Fruit fly (Drosophila melanogaster): ENCODE data around the gene CG34301.

The CG34301 gene

DNA sequence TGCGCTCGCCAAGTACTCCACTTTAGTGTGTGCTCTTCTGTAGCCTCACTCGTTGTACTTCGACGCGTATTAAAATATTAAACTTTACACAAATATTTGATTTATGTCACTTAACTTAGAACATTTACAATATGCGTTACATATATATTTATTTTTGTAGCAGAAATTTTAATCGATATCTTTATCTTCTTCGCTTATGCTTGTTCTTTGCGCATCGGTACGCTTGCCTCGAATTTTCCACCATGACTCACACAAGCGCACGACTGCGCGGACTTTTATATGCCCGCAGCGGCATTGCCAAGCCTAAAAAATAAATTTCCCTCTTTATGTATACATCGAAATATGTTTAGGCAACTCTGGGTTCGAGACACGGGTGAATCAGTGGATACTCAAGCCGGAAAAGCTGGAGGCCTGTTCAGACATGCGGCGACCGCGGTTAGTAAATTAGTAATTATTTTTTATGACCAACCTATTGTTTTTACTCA, 47.2 kb downstream of the CG34301 start, which contains the start of gene aqz:
Gene aqz (minus strand): TSS at position 255 of the 485 bp plus-strand sequence.
- TF ChIP-seq EcR (GFP tag; optimal IDR thresholded peaks at IDR 0.05) (no peak), pan (optimal IDR thresholded peaks at IDR 0.05) (no peak), CG8478 (optimal IDR thresholded peaks at IDR 0.05) (no peak), Dll (optimal IDR thresholded peaks at IDR 0.05) (no peak), psq (optimal IDR thresholded peaks at IDR 0.05) (no peak), usp (GFP tag; optimal IDR thresholded peaks at IDR 0.05) (no peak)

DNA sequence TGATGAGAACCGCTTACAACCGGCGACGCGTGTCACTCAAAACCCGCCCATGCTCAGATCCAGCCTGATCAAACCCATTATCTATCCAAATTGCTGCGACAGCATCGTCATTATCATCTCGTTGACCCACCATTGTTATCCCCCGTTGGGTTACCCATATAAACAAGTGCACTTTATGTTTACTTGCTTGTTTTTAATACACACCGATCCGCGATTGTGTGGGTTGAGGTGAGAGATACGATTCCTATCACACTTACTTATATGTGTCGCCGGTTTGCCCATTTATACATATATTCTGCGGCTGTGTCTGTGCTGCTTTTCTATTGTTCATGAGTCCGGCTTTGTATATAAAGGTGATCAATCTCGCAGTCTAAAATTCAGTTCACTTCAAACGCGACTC, 48.4 kb downstream of the CG34301 start, which contains the start of gene CG8369:
Gene CG8369 (plus strand): TSS at position 386 of the 400 bp plus-strand sequence.
- TF ChIP-seq usp (GFP tag; optimal IDR thresholded peaks at IDR 0.05) (no peak), CG8478 (optimal IDR thresholded peaks at IDR 0.05) (no peak), Dll (optimal IDR thresholded peaks at IDR 0.05) (no peak), EcR (GFP tag; optimal IDR thresholded peaks at IDR 0.05) (no peak), psq (optimal IDR thresholded peaks at IDR 0.05) (no peak), pan (optimal IDR thresholded peaks at IDR 0.05) (no peak)

DNA sequence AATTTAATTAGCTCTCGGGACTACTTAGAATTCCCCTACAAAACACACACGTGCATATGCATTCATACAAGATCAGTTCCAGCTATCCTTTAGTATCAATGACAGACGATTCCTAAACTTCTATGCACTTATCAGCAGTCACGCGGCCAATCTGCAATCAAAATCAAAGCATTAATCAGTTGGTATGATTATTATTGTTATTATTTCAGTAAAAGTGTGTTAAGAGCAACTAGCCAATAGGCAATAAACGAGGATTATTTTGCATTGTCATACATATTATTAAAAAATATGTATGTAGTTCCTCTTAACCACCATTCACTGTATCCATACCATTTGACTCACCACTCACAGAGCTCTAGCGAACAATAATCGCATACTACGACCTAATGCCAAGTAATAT, 49.7 kb downstream of the CG34301 start:
- no peak for TF ChIP-seq Dll (optimal IDR thresholded peaks at IDR 0.05)
- TF ChIP-seq usp (GFP tag; optimal IDR thresholded peaks at IDR 0.05) = no peak
- TF ChIP-seq psq (optimal IDR thresholded peaks at IDR 0.05) = no peak
- TF ChIP-seq EcR (GFP tag; optimal IDR thresholded peaks at IDR 0.05) = no peak
- TF ChIP-seq pan (optimal IDR thresholded peaks at IDR 0.05) = no peak
- no peak for TF ChIP-seq CG8478 (optimal IDR thresholded peaks at IDR 0.05)
